Worm (Caenorhabditis elegans) whole organism, L4/young adult: ENCODE results near the gene pan-1.

ENCODE experiments used
- W03F9.2 ChIP-seq: fragments of 150-350 bp; optimal IDR thresholded peaks from 2 replicates; lab custom pipeline; 2014; ENCODE audit warnings: missing biosample characterization, missing genetic modification characterization
- him-1 ChIP-seq: sonication (generic microtip); optimal IDR thresholded peaks from 2 replicates; lab custom pipeline; 2016; ENCODE audit warnings: missing genotype, missing genetic modification reagents, missing genetic modification characterization, missing compliant biosample characterization

DNA sequence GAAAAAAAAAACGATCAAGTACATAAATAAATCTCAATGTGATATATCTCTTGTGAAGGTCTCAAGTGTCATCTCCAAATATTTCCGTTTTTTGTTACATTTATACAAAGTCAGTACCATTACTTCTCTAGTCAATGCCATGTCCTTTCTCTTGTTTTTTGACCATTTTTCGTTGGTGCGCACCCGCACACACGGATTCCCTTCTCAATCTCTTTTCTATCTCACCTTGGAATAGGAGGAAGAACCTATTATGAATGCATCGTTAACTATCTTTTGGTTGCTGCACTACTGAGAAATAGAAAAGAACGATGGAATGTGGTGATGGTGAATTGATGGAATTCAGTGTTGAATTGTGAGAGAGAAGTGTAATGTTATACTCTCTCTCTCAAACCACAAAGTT lies 44.8 kb upstream of the pan-1 start:
- TF ChIP-seq him-1 (tag; lab: Kevin White, UChicago) (no peak), W03F9.2 (tag; lab: Kevin White, UChicago) (no peak)
